Fruit fly (Drosophila melanogaster) whole organism, embryonic: ENCODE results near the gene CG42726.

Source experiments
- Blimp-1 ChIP-seq: fragments of 200-800 bp; sonication (Bioruptor generic); optimal IDR thresholded peaks from 3 replicates; lab custom pipeline; 2018; ENCODE audit warnings: missing biosample characterization, missing genetic modification characterization, mild to moderate bottlenecking, moderate library complexity, missing genetic modification reagents
- CG10321 ChIP-seq: fragments of 200-800 bp; sonication (Bioruptor generic); IDR thresholded peaks from 2 replicates; pipeline ENCODE4 v1.3.6; 2022; ENCODE audit warnings: missing biosample characterization, missing genetic modification characterization
- CG10565 ChIP-seq: fragments of 200-800 bp; sonication (Bioruptor generic); optimal IDR thresholded peaks from 3 replicates; lab custom pipeline; 2016; ENCODE audit warnings: missing biosample characterization, mild to moderate bottlenecking, missing genetic modification characterization
- CG11456 ChIP-seq: fragments of 200-800 bp; sonication (Bioruptor generic); IDR thresholded peaks from 3 replicates; pipeline ENCODE4 v1.3.6; 2022; ENCODE audit warnings: missing biosample characterization, missing genetic modification characterization
- CG11695 ChIP-seq: fragments of 200-800 bp; sonication (Bioruptor generic); IDR thresholded peaks from 3 replicates; pipeline ENCODE4 v1.3.6; 2022; ENCODE audit warnings: missing biosample characterization, missing genetic modification characterization
- CG12659 ChIP-seq: fragments of 200-800 bp; sonication (Bioruptor generic); optimal IDR thresholded peaks from 3 replicates; lab custom pipeline; 2017; ENCODE audit warnings: mild to moderate bottlenecking, missing biosample characterization, missing genetic modification reagents, missing genetic modification characterization
- CG14860 ChIP-seq: fragments of 200-800 bp; sonication (Bioruptor generic); IDR thresholded peaks from 3 replicates; pipeline ENCODE4 v1.3.6; 2022; ENCODE audit warnings: missing biosample characterization, missing genetic modification characterization; ENCODE audit not compliant: partially characterized antibody
- CG16813 ChIP-seq: fragments of 200-800 bp; sonication (Bioruptor generic); IDR thresholded peaks from 3 replicates; pipeline ENCODE4 v1.3.6; 2022; ENCODE audit warnings: missing biosample characterization, missing genetic modification characterization; ENCODE audit not compliant: partially characterized antibody
- CG17359 ChIP-seq: fragments of 200-800 bp; sonication (Bioruptor generic); optimal IDR thresholded peaks from 3 replicates; lab custom pipeline; 2018; ENCODE audit warnings: missing biosample characterization, mild to moderate bottlenecking, missing genetic modification characterization, moderate library complexity
- CG18011 ChIP-seq: fragments of 200-800 bp; sonication (Bioruptor generic); optimal IDR thresholded peaks from 2 replicates; lab custom pipeline; 2017; ENCODE audit warnings: missing biosample characterization, missing genetic modification characterization, mild to moderate bottlenecking, moderate library complexity, missing genotype
- CG18599 ChIP-seq: fragments of 200-800 bp; sonication (Bioruptor generic); optimal IDR thresholded peaks from 3 replicates; lab custom pipeline; 2017; ENCODE audit warnings: missing biosample characterization, missing genetic modification characterization, mild to moderate bottlenecking, moderate library complexity, missing genetic modification reagents
- CG34422 ChIP-seq: fragments of 200-800 bp; sonication (Bioruptor generic); IDR thresholded peaks from 3 replicates; pipeline ENCODE4 v1.3.6; 2022; ENCODE audit warnings: missing biosample characterization, missing genetic modification characterization
- CG3726 ChIP-seq: fragments of 200-800 bp; sonication (Bioruptor generic); IDR thresholded peaks from 3 replicates; pipeline ENCODE4, ENCODE4 v1.3.6; 2022; ENCODE audit warnings: missing biosample characterization, missing genetic modification characterization
- CG4424 ChIP-seq: fragments of 200-800 bp; sonication (Bioruptor generic); optimal IDR thresholded peaks from 3 replicates; lab custom pipeline; 2016; ENCODE audit warnings: missing biosample characterization, missing genetic modification characterization
- CG4820 ChIP-seq: fragments of 200-800 bp; sonication (Bioruptor generic); optimal IDR thresholded peaks from 3 replicates; lab custom pipeline; 2016; ENCODE audit warnings: missing biosample characterization, missing genetic modification characterization
- CG6254 ChIP-seq: fragments of 200-800 bp; sonication (Bioruptor generic); optimal IDR thresholded peaks from 3 replicates; lab custom pipeline; 2017; ENCODE audit warnings: mild to moderate bottlenecking, missing biosample characterization, missing genetic modification reagents, missing genetic modification characterization
- CG8924 ChIP-seq: fragments of 200-800 bp; optimal IDR thresholded peaks from 3 replicates; lab custom pipeline; 2019; ENCODE audit warnings: missing biosample characterization, mild to moderate bottlenecking, missing genetic modification characterization, moderate library complexity
- CG9797 ChIP-seq: fragments of 200-800 bp; sonication (Bioruptor generic); optimal IDR thresholded peaks from 3 replicates; lab custom pipeline; 2018; ENCODE audit warnings: missing biosample characterization, mild to moderate bottlenecking, missing genetic modification characterization
- Dip3 ChIP-seq: fragments of 200-800 bp; sonication (Bioruptor generic); optimal IDR thresholded peaks from 3 replicates; lab custom pipeline; 2016; ENCODE audit warnings: missing biosample characterization, missing genetic modification characterization
- Drgx ChIP-seq: fragments of 200-800 bp; sonication (Bioruptor generic); IDR thresholded peaks from 2 replicates; pipeline ENCODE4 v1.3.6; 2022; ENCODE audit warnings: missing biosample characterization, missing genetic modification characterization
- Gug ChIP-seq: fragments of 200-800 bp; sonication (Bioruptor generic); IDR thresholded peaks from 4 replicates; pipeline ENCODE4 v1.3.6; 2022; ENCODE audit warnings: missing biosample characterization, missing genetic modification characterization
- H2.0 ChIP-seq: fragments of 200-800 bp; sonication (Bioruptor generic); IDR thresholded peaks from 2 replicates; pipeline ENCODE4 v1.3.6; 2022; ENCODE audit warnings: missing biosample characterization, missing genetic modification characterization
- Max ChIP-seq: fragments of 200-800 bp; sonication (Bioruptor generic); optimal IDR thresholded peaks from 2 replicates; lab custom pipeline; 2016; ENCODE audit warnings: missing biosample characterization, mild to moderate bottlenecking, missing genetic modification characterization
- Pdp1 ChIP-seq, 2 experiments: fragments of 200-800 bp; sonication (Bioruptor generic); optimal IDR thresholded peaks; 3 replicates each; lab custom pipeline; 2016; ENCODE audit warnings: missing biosample characterization in 2 of 2, missing genetic modification characterization in 2 of 2, mild to moderate bottlenecking in 1 of 2, moderate library complexity in 1 of 2
- Ptx1 ChIP-seq: fragments of 200-800 bp; sonication (Bioruptor generic); IDR thresholded peaks from 2 replicates; pipeline ENCODE4 v1.3.6; 2022; ENCODE audit warnings: missing biosample characterization, missing genetic modification characterization
- Xrp1 ChIP-seq: fragments of 200-800 bp; sonication (Bioruptor generic); IDR thresholded peaks from 2 replicates; pipeline ENCODE4 v1.3.6; 2022; ENCODE audit warnings: missing biosample characterization, missing genetic modification characterization
- ab ChIP-seq: fragments of 200-800 bp; sonication (Bioruptor generic); optimal IDR thresholded peaks from 2 replicates; lab custom pipeline; 2016; ENCODE audit warnings: missing biosample characterization, missing genetic modification characterization
- ara ChIP-seq: fragments of 200-800 bp; sonication (Bioruptor generic); IDR thresholded peaks from 2 replicates; pipeline ENCODE4 v1.3.6; 2022; ENCODE audit warnings: missing biosample characterization, missing genetic modification characterization
- ash1 ChIP-seq: fragments of 200-800 bp; sonication (Bioruptor generic); optimal IDR thresholded peaks from 2 replicates; lab custom pipeline; 2018; ENCODE audit warnings: missing biosample characterization, mild to moderate bottlenecking, missing genetic modification characterization
- corto ChIP-seq: fragments of 200-800 bp; sonication (Bioruptor generic); optimal IDR thresholded peaks from 2 replicates; lab custom pipeline; 2016; ENCODE audit warnings: missing biosample characterization, mild to moderate bottlenecking, missing genetic modification characterization, moderate library complexity
- da ChIP-seq: fragments of 200-800 bp; sonication (Bioruptor generic); optimal IDR thresholded peaks from 2 replicates; lab custom pipeline; 2016; ENCODE audit warnings: missing biosample characterization, missing genetic modification characterization
- dan ChIP-seq: fragments of 200-800 bp; sonication (Bioruptor generic); IDR thresholded peaks from 2 replicates; pipeline ENCODE4 v1.3.6; 2022; ENCODE audit warnings: missing biosample characterization, missing genetic modification characterization
- dati ChIP-seq: fragments of 200-800 bp; sonication (Bioruptor generic); IDR thresholded peaks from 2 replicates; pipeline ENCODE4 v1.3.6; 2022; ENCODE audit warnings: missing biosample characterization, missing genetic modification characterization
- dmrt11E ChIP-seq: fragments of 200-800 bp; sonication (Bioruptor generic); optimal IDR thresholded peaks from 3 replicates; lab custom pipeline; 2018; ENCODE audit warnings: missing biosample characterization, mild to moderate bottlenecking, missing genetic modification characterization, moderate library complexity
- esg ChIP-seq: fragments of 200-800 bp; sonication (Bioruptor generic); conservative IDR thresholded peaks from 2 replicates; pipeline ENCODE4 v1.3.6; 2022; ENCODE audit warnings: missing biosample characterization, missing genetic modification characterization
- hkb ChIP-seq, 2 experiments: fragments of 200-800 bp in 1 of 2; fragments of >200 bp in 1 of 2; sonication (Bioruptor generic) in 1 of 2; IDR thresholded peaks in 1 of 2; optimal IDR thresholded peaks in 1 of 2; 2 replicates each; pipeline versions ENCODE4 v1.3.6 to Lab custom; 2017 to 2022; ENCODE audit warnings: missing biosample characterization in 1 of 2, missing genetic modification characterization in 1 of 2
- ind ChIP-seq: fragments of 200-800 bp; sonication (Bioruptor generic); optimal IDR thresholded peaks from 3 replicates; lab custom pipeline; 2016; ENCODE audit warnings: missing biosample characterization, missing genetic modification characterization
- pan ChIP-seq, 4 experiments: fragments of >200 bp in 3 of 4; fragments of 200-800 bp in 1 of 4; sonication (Bioruptor generic) in 1 of 4; optimal IDR thresholded peaks in 3 of 4; IDR thresholded peaks in 1 of 4; 2 replicates each; pipeline versions ENCODE4 v1.3.6 to Lab custom; 2017 to 2022; ENCODE audit warnings: missing biosample characterization in 2 of 4, missing genetic modification characterization in 2 of 4, mixed read lengths in 1 of 4
- pnt ChIP-seq: fragments of 200-800 bp; sonication (Bioruptor generic); optimal IDR thresholded peaks from 3 replicates; lab custom pipeline; 2016; ENCODE audit warnings: missing biosample characterization, missing genetic modification characterization
- prd ChIP-seq, 3 experiments: fragments of >200 bp in 2 of 3; fragments of 200-800 bp in 1 of 3; sonication (Bioruptor generic) in 1 of 3; optimal IDR thresholded peaks in 2 of 3; IDR thresholded peaks in 1 of 3; 2 replicates in 2 of 3; 3 replicates in 1 of 3; pipeline versions ENCODE4 v1.3.6 to Lab custom; 2017 to 2022; ENCODE audit warnings: missing biosample characterization in 1 of 3, missing genetic modification characterization in 1 of 3
- ro ChIP-seq: fragments of 200-800 bp; sonication (Bioruptor generic); IDR thresholded peaks from 2 replicates; pipeline ENCODE4 v1.3.6; 2022; ENCODE audit warnings: missing biosample characterization, missing genetic modification characterization
- run ChIP-seq: fragments of 200-800 bp; sonication (Bioruptor generic); optimal IDR thresholded peaks from 3 replicates; lab custom pipeline; 2018; ENCODE audit warnings: missing biosample characterization, mild to moderate bottlenecking, missing genetic modification characterization
- slbo ChIP-seq: fragments of 200-800 bp; sonication (Bioruptor generic); IDR thresholded peaks from 2 replicates; pipeline ENCODE4 v1.3.6; 2022; ENCODE audit warnings: missing biosample characterization, missing genetic modification characterization
- tll ChIP-seq, 2 experiments: fragments of 200-800 bp in 1 of 2; fragments of >200 bp in 1 of 2; sonication (Bioruptor generic) in 1 of 2; optimal IDR thresholded peaks; 2 replicates each; lab custom pipeline; 2017 to 2019; ENCODE audit warnings: missing biosample characterization in 2 of 2, missing genetic modification characterization in 2 of 2, mild to moderate bottlenecking in 1 of 2, moderate library complexity in 1 of 2
- unc-4 ChIP-seq: fragments of 200-800 bp; sonication (Bioruptor generic); IDR thresholded peaks from 2 replicates; pipeline ENCODE4 v1.3.6; 2022; ENCODE audit warnings: missing biosample characterization, missing genetic modification characterization; ENCODE audit not compliant: partially characterized antibody
- vvl ChIP-seq: fragments of 200-800 bp; sonication (Bioruptor generic); IDR thresholded peaks from 2 replicates; pipeline ENCODE4 v1.3.6; 2022; ENCODE audit warnings: missing biosample characterization, missing genetic modification characterization

The CG42726 gene

DNA sequence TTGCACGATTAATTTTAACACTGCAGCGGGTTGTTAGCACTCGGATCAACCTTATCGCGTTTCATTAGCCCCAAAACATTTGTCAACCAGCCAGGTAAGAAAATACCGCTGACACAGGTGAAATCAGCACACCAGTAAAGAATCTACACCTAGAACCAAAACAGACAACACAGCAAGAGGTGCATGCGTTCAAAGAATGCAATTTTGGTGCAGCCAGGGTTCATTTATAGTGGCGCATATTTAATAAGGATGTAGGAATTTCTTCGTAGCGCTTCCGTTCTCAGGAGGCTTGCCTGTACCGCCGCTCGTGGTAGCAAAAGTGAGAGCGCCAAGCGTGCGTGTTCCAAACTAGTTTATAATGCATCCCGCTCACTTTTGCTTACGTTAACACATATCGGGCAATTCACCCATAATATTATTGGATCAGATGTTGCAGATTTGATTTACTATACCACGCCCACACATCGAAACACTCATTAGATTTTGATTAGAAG, 5.4 kb upstream of the CG42726 start (continued):
- no peak for TF ChIP-seq ash1 (GFP tag; lab: Kevin White, UChicago)
- peak; percentile 14 for TF ChIP-seq ind (GFP tag; lab: Kevin White, UChicago)
- TF ChIP-seq vvl (GFP tag; lab: Robert Waterston, UW): no peak
- TF ChIP-seq slbo (GFP tag; lab: Robert Waterston, UW): peak; percentile 42; the same call in 1 of the 2 replicates
- TF ChIP-seq prd (optimal IDR thresholded peaks at IDR 0.05; lab: Kevin White, UChicago): no peak
- no peak for TF ChIP-seq prd (GFP tag; IDR thresholded peaks at IDR 0.05; lab: Robert Waterston, UW)
- TF ChIP-seq CG3726 (GFP tag; lab: Robert Waterston, UW): no peak; the same call in 2 of the 3 replicates
- TF ChIP-seq ro (GFP tag; lab: Robert Waterston, UW): no peak
- peak; percentile 22; the same call in 1 of the 2 replicates for TF ChIP-seq ara
- TF ChIP-seq CG9797 (GFP tag; lab: Kevin White, UChicago): no peak
- TF ChIP-seq CG14860 (GFP tag; lab: Robert Waterston, UW): no peak
- TF ChIP-seq Gug (GFP tag; lab: Robert Waterston, UW): peak; percentile 9; the same call in 2 of the 4 replicates
- TF ChIP-seq CG16813 (GFP tag; lab: Robert Waterston, UW): 0 out of 3 replicates have a peak, but pooled peaks have one; percentile 21
- TF ChIP-seq Max (GFP tag; lab: Kevin White, UChicago): no peak
- TF ChIP-seq CG4424 (GFP tag; lab: Kevin White, UChicago): no peak
- no peak for TF ChIP-seq unc-4 (GFP tag; lab: Robert Waterston, UW)
- TF ChIP-seq hkb (optimal IDR thresholded peaks at IDR 0.05; lab: Kevin White, UChicago): no peak
- 0 out of 2 replicates have a peak, but pooled peaks have one; percentile 23 for TF ChIP-seq hkb (GFP tag; IDR thresholded peaks at IDR 0.05; lab: Robert Waterston, UW)
- peak; percentile 10 for TF ChIP-seq pnt
- 0 out of 2 replicates have a peak, but pooled peaks have one; percentile 6 for TF ChIP-seq Ptx1 (GFP tag; lab: Robert Waterston, UW)
- TF ChIP-seq CG34422: peak; percentile 70; the same call in 1 of the 3 replicates
- TF ChIP-seq CG8924: no peak
- TF ChIP-seq dati (GFP tag; lab: Robert Waterston, UW): no peak
- peak in 1 of 2 experiments; percentile 4 for TF ChIP-seq Pdp1 (GFP tag; optimal IDR thresholded peaks at IDR 0.05; lab: Kevin White, UChicago)
- TF ChIP-seq Xrp1 (GFP tag; lab: Robert Waterston, UW): 0 out of 2 replicates have a peak, but pooled peaks have one; percentile 32
- peak; percentile 64 for TF ChIP-seq Drgx (GFP tag; lab: Robert Waterston, UW)
- TF ChIP-seq esg (GFP tag; lab: Robert Waterston, UW): peak; percentile 34; the same call in 1 of the 2 replicates
- peak; percentile 63 for TF ChIP-seq Blimp-1 (GFP tag; lab: Kevin White, UChicago)
- TF ChIP-seq H2.0 (GFP tag; lab: Robert Waterston, UW): peak; percentile 7; the same call in 1 of the 2 replicates
- TF ChIP-seq tll (GFP tag; optimal IDR thresholded peaks at IDR 0.05; lab: Kevin White, UChicago): no peak

DNA sequence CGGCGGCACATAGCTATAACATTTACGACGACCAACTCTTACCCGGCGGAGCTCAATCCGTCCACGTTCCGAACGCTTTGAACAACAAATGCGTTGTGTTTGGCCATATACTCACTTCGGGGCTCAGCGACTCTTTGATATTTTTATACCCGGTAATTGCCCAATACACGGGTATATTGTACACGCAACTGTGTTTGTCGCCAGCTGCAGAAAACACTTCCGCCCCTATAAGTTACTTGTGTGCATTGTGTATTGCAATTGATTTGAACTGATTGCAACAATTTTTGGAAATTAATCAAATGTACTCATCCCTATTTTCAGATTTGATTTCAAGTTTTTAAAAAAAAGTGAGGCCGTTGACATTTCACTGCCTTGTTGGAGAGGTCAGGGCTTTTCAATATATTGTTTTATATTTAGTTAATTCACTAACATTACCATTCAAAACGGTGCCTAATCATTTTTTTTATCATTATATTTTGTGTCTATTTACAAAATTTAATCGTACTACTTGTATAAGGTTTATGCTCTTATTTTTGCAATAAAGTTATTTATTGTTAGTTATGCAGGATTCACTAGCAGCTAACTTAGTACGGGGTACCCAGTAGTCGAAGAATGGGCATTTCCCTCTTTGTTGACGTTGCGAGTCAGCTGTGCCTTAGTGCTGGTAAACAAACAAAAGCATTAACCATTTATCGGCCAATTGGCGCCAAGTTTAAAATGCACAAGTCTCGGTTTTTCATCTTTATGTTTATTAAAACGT, 4.7 kb upstream of the CG42726 start, which contains the start of gene Nagk:
Gene Nagk (minus strand): TSS at position 331 of the 760 bp plus-strand sequence.
- TF ChIP-seq CG17359 (peak; percentile 34), da (GFP tag; lab: Kevin White, UChicago) (no peak), dmrt11E (tag; lab: Kevin White, UChicago) (peak; percentile 34), CG18599 (GFP tag; lab: Kevin White, UChicago) (peak; percentile 65), CG10321 (GFP tag; lab: Robert Waterston, UW) (no peak), CG12659 (GFP tag; lab: Kevin White, UChicago) (peak; percentile 66), CG4820 (GFP tag; lab: Kevin White, UChicago) (peak; percentile 53), Dip3 (peak; percentile 58), ab (GFP tag; lab: Kevin White, UChicago) (no peak), CG10565 (GFP tag; lab: Kevin White, UChicago) (no peak), dan (no peak), CG11456 (GFP tag; lab: Robert Waterston, UW) (peak; percentile 61; the same call in 2 of the 3 replicates), pan (optimal IDR thresholded peaks at IDR 0.05; lab: Kevin White, UChicago) (peak in 1 of 2 experiments; percentile 27), pan (GFP tag; optimal IDR thresholded peaks at IDR 0.05 in 1 of 2, IDR thresholded peaks at IDR 0.05 in 1 of 2) (peak in 1 of 2 experiments; percentile 55), corto (GFP tag; lab: Kevin White, UChicago) (no peak), run (no peak), CG18011 (GFP tag; lab: Kevin White, UChicago) (peak; percentile 36), CG11695 (GFP tag; lab: Robert Waterston, UW) (peak; percentile 19; the same call in 1 of the 3 replicates), CG6254 (no peak)
